Worm (Caenorhabditis elegans) whole organism, young adult: Measurements from ENCODE around the gene T22F3.10.
A peak's percentile ranks its signal among the peaks of the same experiment; 100 is the strongest.

Experiments used
- B0035.1 ChIP-seq: sonication (generic microtip); optimal IDR thresholded peaks from 2 replicates; lab custom pipeline; 2016; ENCODE audit warnings: missing genetic modification characterization, mild to moderate bottlenecking, missing compliant biosample characterization, missing genotype, missing genetic modification reagents
- C06A6.2 ChIP-seq: fragments of 200-800 bp; sonication (Bioruptor generic); conservative IDR thresholded peaks from 2 replicates; pipeline ENCODE4 v1.3.6; 2022; ENCODE audit warnings: missing genetic modification characterization, missing compliant biosample characterization
- F33H1.4 ChIP-seq: fragments of 200-800 bp; sonication (Bioruptor generic); IDR thresholded peaks from 2 replicates; pipeline ENCODE4 v1.3.6; 2022; ENCODE audit warnings: missing genetic modification reagents, missing genetic modification characterization, missing compliant biosample characterization
- Y53G8AR.9 ChIP-seq: fragments of 200-800 bp; sonication (Bioruptor generic); conservative IDR thresholded peaks from 2 replicates; pipeline ENCODE4 v1.3.6; 2022; ENCODE audit warnings: missing genetic modification reagents, missing genetic modification characterization, missing compliant biosample characterization
- Y56A3A.18 ChIP-seq: fragments of 200-800 bp; sonication (Bioruptor generic); IDR thresholded peaks from 2 replicates; pipeline ENCODE4 v1.3.6; 2022; ENCODE audit warnings: missing genetic modification reagents, missing genetic modification characterization, missing compliant biosample characterization
- Y79H2A.3 ChIP-seq: fragments of 200-800 bp; sonication (Bioruptor generic); conservative IDR thresholded peaks from 2 replicates; pipeline ENCODE4 v1.3.6; 2022; ENCODE audit warnings: missing genetic modification reagents, missing genetic modification characterization, missing compliant biosample characterization
- ama-1 ChIP-seq, 3 experiments: fragments of 150-350 bp in 1 of 3; sonication (generic microtip) in 2 of 3; optimal IDR thresholded peaks; 2 replicates each; lab custom pipeline; 2014 to 2018; ENCODE audit warnings: missing biosample characterization in 2 of 3, missing genetic modification characterization in 2 of 3, missing genetic modification reagents in 2 of 3
- aptf-2 ChIP-seq: fragments of 200-800 bp; sonication (Bioruptor generic); conservative IDR thresholded peaks from 2 replicates; pipeline ENCODE4 v1.3.6; 2022; ENCODE audit warnings: missing genetic modification reagents, missing genetic modification characterization, missing compliant biosample characterization
- atf-7 ChIP-seq: sonication (generic microtip); optimal IDR thresholded peaks from 2 replicates; lab custom pipeline; 2017; ENCODE audit warnings: mild to moderate bottlenecking, missing genetic modification characterization, missing compliant biosample characterization
- athp-1 ChIP-seq: sonication (generic microtip); optimal IDR thresholded peaks from 2 replicates; lab custom pipeline; 2017; ENCODE audit warnings: mild to moderate bottlenecking, missing genetic modification characterization, missing compliant biosample characterization
- attf-3 ChIP-seq: fragments of 200-800 bp; sonication (Bioruptor generic); conservative IDR thresholded peaks from 2 replicates; pipeline ENCODE4 v1.3.6; 2022; ENCODE audit warnings: missing genetic modification reagents, missing genetic modification characterization, missing compliant biosample characterization
- attf-5 ChIP-seq: fragments of 200-800 bp; sonication (Bioruptor generic); optimal IDR thresholded peaks from 2 replicates; lab custom pipeline; 2018; ENCODE audit warnings: mild to moderate bottlenecking, missing genetic modification characterization, missing compliant biosample characterization
- attf-6 ChIP-seq: fragments of 200-800 bp; sonication (Bioruptor generic); IDR thresholded peaks from 2 replicates; pipeline ENCODE4 v1.3.6; 2022; ENCODE audit warnings: missing genetic modification reagents, missing genetic modification characterization, missing compliant biosample characterization
- bed-2 ChIP-seq: fragments of 200-800 bp; sonication (Bioruptor generic); IDR thresholded peaks from 2 replicates; pipeline ENCODE4 v1.3.6; 2022; ENCODE audit warnings: missing genetic modification reagents, missing genetic modification characterization, missing compliant biosample characterization
- cebp-1 ChIP-seq, 2 experiments: fragments of 200-800 bp in 1 of 2; sonication (Bioruptor generic) in 1 of 2; sonication (generic microtip) in 1 of 2; IDR thresholded peaks in 1 of 2; optimal IDR thresholded peaks in 1 of 2; 2 replicates each; pipeline versions ENCODE4 v1.3.6 to Lab custom; 2017 to 2022; ENCODE audit warnings: missing compliant biosample characterization in 2 of 2, missing genetic modification characterization in 2 of 2, mild to moderate bottlenecking in 1 of 2, missing genetic modification reagents in 1 of 2, moderate library complexity in 1 of 2
- cebp-2 ChIP-seq: fragments of 200-800 bp; sonication (Bioruptor generic); IDR thresholded peaks from 2 replicates; pipeline ENCODE4 v1.3.6; 2022; ENCODE audit warnings: missing genetic modification characterization, missing compliant biosample characterization
- ceh-91 ChIP-seq: fragments of 200-800 bp; sonication (Bioruptor generic); IDR thresholded peaks from 2 replicates; pipeline ENCODE4 v1.3.6; 2022; ENCODE audit warnings: missing genetic modification reagents, missing genetic modification characterization, missing compliant biosample characterization
- dox-1 ChIP-seq: fragments of 200-800 bp; sonication (Bioruptor generic); IDR thresholded peaks from 2 replicates; pipeline ENCODE4 v1.3.6; 2022; ENCODE audit warnings: missing genetic modification reagents, missing genetic modification characterization, missing compliant biosample characterization
- dpl-1 ChIP-seq: fragments of 150-350 bp; optimal IDR thresholded peaks from 2 replicates; lab custom pipeline; 2014; ENCODE audit warnings: missing biosample characterization, missing genetic modification reagents, missing genetic modification characterization
- efl-1 ChIP-seq: fragments of 150-350 bp; optimal IDR thresholded peaks from 2 replicates; lab custom pipeline; 2014; ENCODE audit warnings: missing biosample characterization, missing genetic modification reagents, missing genetic modification characterization
- egl-18 ChIP-seq: fragments of 200-800 bp; sonication (Bioruptor generic); IDR thresholded peaks from 2 replicates; pipeline ENCODE4 v1.3.6; 2022; ENCODE audit warnings: missing genetic modification reagents, missing genetic modification characterization, missing compliant biosample characterization
- egrh-3 ChIP-seq: fragments of 200-800 bp; sonication (Bioruptor generic); IDR thresholded peaks from 2 replicates; pipeline ENCODE4 v1.3.6; 2022; ENCODE audit warnings: missing genetic modification reagents, missing genetic modification characterization, missing compliant biosample characterization
- him-1 ChIP-seq: sonication (generic microtip); optimal IDR thresholded peaks from 2 replicates; lab custom pipeline; 2016; ENCODE audit warnings: missing genotype, missing genetic modification reagents, missing genetic modification characterization, missing compliant biosample characterization
- hmg-1.2 ChIP-seq: fragments of 200-800 bp; sonication (Bioruptor generic); IDR thresholded peaks from 2 replicates; pipeline ENCODE4 v1.3.6; 2022; ENCODE audit warnings: missing genetic modification reagents, missing genetic modification characterization, missing compliant biosample characterization
- hmg-20 ChIP-seq: fragments of 200-800 bp; sonication (Bioruptor generic); IDR thresholded peaks from 2 replicates; pipeline ENCODE4 v1.3.6; 2022; ENCODE audit warnings: missing genetic modification reagents, missing genetic modification characterization, missing compliant biosample characterization
- lag-1 ChIP-seq: fragments of 200-800 bp; sonication (Bioruptor generic); IDR thresholded peaks from 2 replicates; pipeline ENCODE4 v1.3.6; 2022; ENCODE audit warnings: missing genetic modification reagents, missing genetic modification characterization, missing compliant biosample characterization
- let-526 ChIP-seq: fragments of 200-800 bp; sonication (Bioruptor generic); IDR thresholded peaks from 2 replicates; pipeline ENCODE4 v1.3.6; 2022; ENCODE audit warnings: missing genetic modification reagents, missing genetic modification characterization, missing compliant biosample characterization
- let-607 ChIP-seq, 2 experiments: fragments of 200-800 bp in 1 of 2; sonication (Bioruptor generic) in 1 of 2; sonication (generic microtip) in 1 of 2; optimal IDR thresholded peaks; 2 replicates each; lab custom pipeline; 2016 to 2018; ENCODE audit warnings: mild to moderate bottlenecking in 2 of 2, missing compliant biosample characterization in 2 of 2, missing genetic modification characterization in 2 of 2, moderate library complexity in 2 of 2, missing genotype in 1 of 2
- lsy-27 ChIP-seq: sonication (generic microtip); optimal IDR thresholded peaks from 2 replicates; lab custom pipeline; 2017; ENCODE audit warnings: missing genetic modification characterization, mild to moderate bottlenecking, missing compliant biosample characterization, antibody characterized with exemption, missing genotype, borderline replicate concordance; ENCODE audit not compliant: insufficient read depth
- madf-6 ChIP-seq: fragments of 200-800 bp; sonication (Bioruptor generic); IDR thresholded peaks from 2 replicates; pipeline ENCODE4 v1.3.6; 2022; ENCODE audit warnings: missing genetic modification reagents, missing genetic modification characterization, missing compliant biosample characterization
- mxl-1 ChIP-seq: sonication (generic microtip); optimal IDR thresholded peaks from 2 replicates; lab custom pipeline; 2016; ENCODE audit warnings: missing genetic modification characterization, missing compliant biosample characterization
- nfya-1 ChIP-seq: sonication (generic microtip); optimal IDR thresholded peaks from 2 replicates; lab custom pipeline; 2017; ENCODE audit warnings: antibody characterized with exemption, missing compliant biosample characterization, missing genetic modification characterization, borderline replicate concordance; ENCODE audit not compliant: insufficient read depth
- nfya-2 ChIP-seq: fragments of 200-800 bp; sonication (Bioruptor generic); IDR thresholded peaks from 2 replicates; pipeline ENCODE4 v1.3.6; 2022; ENCODE audit warnings: missing genetic modification reagents, missing genetic modification characterization, missing compliant biosample characterization
- nhr-27 ChIP-seq: fragments of 200-800 bp; sonication (Bioruptor generic); optimal IDR thresholded peaks from 2 replicates; lab custom pipeline; 2018; ENCODE audit warnings: mild to moderate bottlenecking, missing genetic modification characterization, moderate library complexity, missing compliant biosample characterization
- nhr-90 ChIP-seq: sonication (generic microtip); optimal IDR thresholded peaks from 2 replicates; lab custom pipeline; 2016; ENCODE audit warnings: missing genotype, mild to moderate bottlenecking, missing genetic modification characterization, missing compliant biosample characterization
- pbrm-1 ChIP-seq: fragments of 200-800 bp; sonication (Bioruptor generic); IDR thresholded peaks from 2 replicates; pipeline ENCODE4 v1.3.6; 2022; ENCODE audit warnings: missing genetic modification reagents, missing genetic modification characterization, missing compliant biosample characterization
- pha-4 ChIP-seq: fragments of 150-350 bp; sonication (generic microtip); optimal IDR thresholded peaks from 2 replicates; lab custom pipeline; 2014; ENCODE audit warnings: missing biosample characterization, missing genetic modification reagents, missing genetic modification characterization
- rec-8 ChIP-seq, 2 experiments: sonication (generic microtip); optimal IDR thresholded peaks; 2 replicates each; lab custom pipeline; 2016; ENCODE audit warnings: mild to moderate bottlenecking in 2 of 2, missing genetic modification characterization in 2 of 2, missing genetic modification reagents in 2 of 2, missing genotype in 2 of 2, missing biosample characterization in 1 of 2, missing compliant biosample characterization in 1 of 2, moderate library complexity in 1 of 2
- sdz-38 ChIP-seq: sonication (generic microtip); optimal IDR thresholded peaks from 2 replicates; lab custom pipeline; 2016; ENCODE audit warnings: missing genotype, missing genetic modification characterization, missing compliant biosample characterization
- sptf-2 ChIP-seq: fragments of 200-800 bp; sonication (Bioruptor generic); optimal IDR thresholded peaks from 2 replicates; lab custom pipeline; 2018; ENCODE audit warnings: mild to moderate bottlenecking, missing genetic modification characterization, missing compliant biosample characterization
- tbp1 ChIP-seq: fragments of 200-800 bp; sonication (Bioruptor generic); optimal IDR thresholded peaks from 2 replicates; lab custom pipeline; 2018; ENCODE audit warnings: mild to moderate bottlenecking, missing genetic modification characterization, missing compliant biosample characterization
- tlf-1 ChIP-seq: fragments of 200-800 bp; sonication (Bioruptor generic); optimal IDR thresholded peaks from 2 replicates; lab custom pipeline; 2018; ENCODE audit warnings: mild to moderate bottlenecking, missing genetic modification characterization, missing compliant biosample characterization
- zim-3 ChIP-seq: sonication (generic microtip); optimal IDR thresholded peaks from 2 replicates; lab custom pipeline; 2017; ENCODE audit warnings: mild to moderate bottlenecking, missing genetic modification characterization, moderate library complexity, missing compliant biosample characterization
- ztf-25 ChIP-seq: fragments of 200-800 bp; sonication (Bioruptor generic); IDR thresholded peaks from 2 replicates; pipeline ENCODE4 v1.3.6; 2022; ENCODE audit warnings: missing genetic modification reagents, missing genetic modification characterization, missing compliant biosample characterization
- ztf-26 ChIP-seq: sonication (generic microtip); optimal IDR thresholded peaks from 2 replicates; lab custom pipeline; 2017; ENCODE audit warnings: missing genetic modification characterization, missing compliant biosample characterization
- ztf-3 ChIP-seq: fragments of 200-800 bp; sonication (Bioruptor generic); optimal IDR thresholded peaks from 2 replicates; lab custom pipeline; 2018; ENCODE audit warnings: mild to moderate bottlenecking, missing genetic modification characterization, missing compliant biosample characterization
- ztf-6 ChIP-seq: fragments of 200-800 bp; sonication (Bioruptor generic); IDR thresholded peaks from 2 replicates; pipeline ENCODE4 v1.3.6; 2022; ENCODE audit warnings: missing genetic modification reagents, missing genetic modification characterization, missing compliant biosample characterization

T22F3.10 gene

ce11 chrV:3588223-3588622, 23.3 kb downstream of the T22F3.10 start (continued):
- TF ChIP-seq pbrm-1 (GFP tag; lab: Robert Waterston, UW) (no peak), F33H1.4 (GFP tag; lab: Robert Waterston, UW) (0 out of 2 replicates have a peak, but pooled peaks have one; percentile 15), nfya-1 (no peak), ztf-3 (GFP tag; lab: Kevin White, UChicago) (no peak), aptf-2 (GFP tag; lab: Robert Waterston, UW) (no peak), sdz-38 (tag; lab: Kevin White, UChicago) (no peak), attf-6 (GFP tag; lab: Robert Waterston, UW) (no peak), ztf-6 (GFP tag; lab: Robert Waterston, UW) (no peak), Y79H2A.3 (GFP tag; lab: Robert Waterston, UW) (no peak), bed-2 (GFP tag; lab: Robert Waterston, UW) (no peak), dpl-1 (GFP tag; lab: Kevin White, UChicago) (no peak), ceh-91 (GFP tag; lab: Robert Waterston, UW) (no peak), hmg-20 (GFP tag; lab: Robert Waterston, UW) (no peak), egrh-3 (GFP tag; lab: Robert Waterston, UW) (no peak), dox-1 (no peak), sptf-2 (GFP tag; lab: Kevin White, UChicago) (no peak), mxl-1 (tag; lab: Kevin White, UChicago) (no peak), madf-6 (GFP tag; lab: Robert Waterston, UW) (peak; percentile 37; the same call in 1 of the 2 replicates), zim-3 (no peak), rec-8 (tag; optimal IDR thresholded peaks at IDR 0.05; lab: Kevin White, UChicago) (no peak), egl-18 (GFP tag; lab: Robert Waterston, UW) (no peak), him-1 (tag; lab: Kevin White, UChicago) (no peak), C06A6.2 (no peak), Y53G8AR.9 (GFP tag; lab: Robert Waterston, UW) (no peak), Y56A3A.18 (GFP tag; lab: Robert Waterston, UW) (0 out of 2 replicates have a peak, but pooled peaks have one; percentile 20), cebp-2 (GFP tag; lab: Robert Waterston, UW) (0 out of 2 replicates have a peak, but pooled peaks have one; percentile 10), efl-1 (GFP tag; lab: Kevin White, UChicago) (no peak), tbp1 (GFP tag; lab: Kevin White, UChicago) (peak; percentile 86), athp-1 (no peak), B0035.1 (tag; lab: Kevin White, UChicago) (no peak), ztf-26 (tag; lab: Kevin White, UChicago) (no peak), nhr-90 (tag; lab: Kevin White, UChicago) (peak; percentile 28), atf-7 (tag; lab: Kevin White, UChicago) (no peak), let-607 (tag; optimal IDR thresholded peaks at IDR 0.05; lab: Kevin White, UChicago) (no peak), nfya-2 (GFP tag; lab: Robert Waterston, UW) (no peak), hmg-1.2 (peak; percentile 35; the same call in 1 of the 2 replicates), ztf-25 (GFP tag; lab: Robert Waterston, UW) (peak; percentile 69; the same call in 1 of the 2 replicates)

- TF ChIP-seq ama-1 (optimal IDR thresholded peaks at IDR 0.05; lab: Kevin White, UChicago): no peak
- TF ChIP-seq ama-1 (GFP tag; optimal IDR thresholded peaks at IDR 0.05; lab: Kevin White, UChicago): no peak
- no peak for TF ChIP-seq nhr-90 (tag; lab: Kevin White, UChicago)
- TF ChIP-seq egrh-3 (GFP tag; lab: Robert Waterston, UW): peak; percentile 9; the same call in 1 of the 2 replicates
- no peak for TF ChIP-seq lsy-27
- TF ChIP-seq let-526 (GFP tag; lab: Robert Waterston, UW): no peak
- no peak for TF ChIP-seq aptf-2 (GFP tag; lab: Robert Waterston, UW)
- TF ChIP-seq attf-3 (GFP tag; lab: Robert Waterston, UW): 0 out of 2 replicates have a peak, but pooled peaks have one; percentile 29
- TF ChIP-seq sptf-2 (GFP tag; lab: Kevin White, UChicago): no peak
- TF ChIP-seq attf-5: peak; percentile 17
- no peak for TF ChIP-seq Y79H2A.3 (GFP tag; lab: Robert Waterston, UW)
- TF ChIP-seq pha-4 (tag; lab: Kevin White, UChicago): no peak
- TF ChIP-seq ztf-25 (GFP tag; lab: Robert Waterston, UW): no peak
- peak; percentile 88 for TF ChIP-seq cebp-1 (GFP tag; IDR thresholded peaks at IDR 0.05; lab: Robert Waterston, UW)
- peak; percentile 98 for TF ChIP-seq cebp-1 (tag; optimal IDR thresholded peaks at IDR 0.05; lab: Kevin White, UChicago)
- no peak for TF ChIP-seq tlf-1 (GFP tag; lab: Kevin White, UChicago)
- no peak for TF ChIP-seq lag-1
- no peak for TF ChIP-seq nhr-27 (tag; lab: Kevin White, UChicago)
These were observed 23.9 kb downstream of the T22F3.10 start for ce11 chrV:3587633-3588032.
